Worm (Caenorhabditis elegans): Measurements from ENCODE around the gene F40F12.9.

Gene F40F12.9

ce11 chrIII:9927378-9927777, 16.2 kb downstream of the F40F12.9 start, which contains the start of gene ttr-2:
Gene ttr-2, plus strand, starts transcription at chrIII:9927769.
- TF ChIP-seq nhr-12 (tag; optimal IDR thresholded peaks at IDR 0.05) (no peak), cnd-1 (tag; optimal IDR thresholded peaks at IDR 0.05) (no peak), mab-5 (tag; optimal IDR thresholded peaks at IDR 0.05) (no peak), ces-1 (GFP tag; optimal IDR thresholded peaks at IDR 0.05) (no peak), ceh-43 (GFP tag; optimal IDR thresholded peaks at IDR 0.05) (no peak), elt-1 (tag; optimal IDR thresholded peaks at IDR 0.05; ENCODE audit: borderline replicate concordance, insufficient read depth) (no peak), lin-13 (tag; optimal IDR thresholded peaks at IDR 0.05) (no peak), mep-1 (tag; optimal IDR thresholded peaks at IDR 0.05) (no peak), drap-1 (GFP tag; optimal IDR thresholded peaks at IDR 0.05) (no peak), tbx-8 (GFP tag; optimal IDR thresholded peaks at IDR 0.05) (no peak), nhr-237 (tag; optimal IDR thresholded peaks at IDR 0.05) (no peak), hlh-1 (tag; optimal IDR thresholded peaks at IDR 0.05) (no peak), lin-32 (GFP tag; optimal IDR thresholded peaks at IDR 0.05) (no peak), zip-8 (tag; optimal IDR thresholded peaks at IDR 0.05) (no peak), sptf-1 (tag; optimal IDR thresholded peaks at IDR 0.05) (no peak)

DNA sequence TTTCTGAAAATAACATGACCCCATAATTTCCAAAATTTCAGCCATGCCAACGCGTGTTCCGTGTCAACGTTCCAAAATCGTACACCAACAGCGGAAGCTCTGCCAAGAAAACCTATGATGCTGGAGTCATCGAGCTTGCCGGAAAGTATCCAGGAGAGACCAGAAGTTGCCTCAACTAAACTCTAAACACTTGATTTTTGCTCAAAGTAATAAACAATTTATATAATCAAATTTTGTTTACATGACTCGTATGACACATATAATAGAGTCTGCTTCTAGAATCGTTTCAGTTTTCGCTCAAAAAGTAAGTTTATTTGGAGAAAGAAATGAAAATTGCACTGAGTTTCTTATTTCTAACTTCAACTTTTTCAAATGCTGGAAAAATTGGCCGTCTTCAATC, 17.6 kb downstream of the F40F12.9 start, which contains the start of gene ttr-1:
Gene ttr-1, plus strand, starts transcription at position 301 of the 400 bp plus-strand sequence.
- TF ChIP-seq lin-13 (tag; optimal IDR thresholded peaks at IDR 0.05): no peak
- no peak for TF ChIP-seq zip-8 (tag; optimal IDR thresholded peaks at IDR 0.05)
- no peak for TF ChIP-seq blmp-1 (tag; optimal IDR thresholded peaks at IDR 0.05)
- TF ChIP-seq hlh-1 (tag; optimal IDR thresholded peaks at IDR 0.05): no peak
- TF ChIP-seq lin-32 (GFP tag; optimal IDR thresholded peaks at IDR 0.05): no peak
- no peak for TF ChIP-seq ceh-83 (GFP tag; optimal IDR thresholded peaks at IDR 0.05)

DNA sequence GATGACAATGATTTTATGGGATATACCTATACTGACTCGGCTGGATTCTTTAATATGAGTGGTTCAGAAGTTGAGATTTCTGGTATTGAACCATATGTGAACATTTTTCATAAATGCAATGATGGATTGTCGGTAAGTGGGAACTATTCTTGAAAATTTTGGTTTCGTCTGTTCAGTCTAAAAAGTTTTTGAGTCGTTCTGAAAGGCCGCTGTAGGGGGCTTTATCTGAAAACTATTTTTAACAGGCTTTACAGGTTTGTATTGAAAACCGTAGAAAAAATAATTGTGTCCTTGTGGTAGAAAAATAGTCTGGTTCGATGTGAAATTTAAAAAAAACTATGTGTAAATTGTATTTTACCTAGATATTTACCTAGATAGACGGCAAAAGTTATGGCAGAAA, 18.4 kb downstream of the F40F12.9 start:
- TF ChIP-seq snpc-4 (tag; optimal IDR thresholded peaks at IDR 0.05) (no peak), hlh-1 (tag; optimal IDR thresholded peaks at IDR 0.05) (no peak), pha-4 (tag; optimal IDR thresholded peaks at IDR 0.05) (no peak), cnd-1 (tag; optimal IDR thresholded peaks at IDR 0.05) (no peak)

ce11 chrIII:9930406-9930805, 19.3 kb downstream of the F40F12.9 start:
- TF ChIP-seq bed-3 (GFP tag; optimal IDR thresholded peaks at IDR 0.05) (no peak), snpc-4 (tag; optimal IDR thresholded peaks at IDR 0.05) (no peak), hlh-1 (tag; optimal IDR thresholded peaks at IDR 0.05) (no peak), lin-13 (tag; optimal IDR thresholded peaks at IDR 0.05) (no peak), nhr-2 (tag; optimal IDR thresholded peaks at IDR 0.05) (no peak), unc-62 (GFP tag; optimal IDR thresholded peaks at IDR 0.05) (no peak), drap-1 (GFP tag; optimal IDR thresholded peaks at IDR 0.05) (no peak), mab-5 (tag; optimal IDR thresholded peaks at IDR 0.05) (no peak), elt-1 (tag; optimal IDR thresholded peaks at IDR 0.05; ENCODE audit: borderline replicate concordance, insufficient read depth) (no peak), ceh-39 (tag; optimal IDR thresholded peaks at IDR 0.05) (no peak), ham-2 (GFP tag; optimal IDR thresholded peaks at IDR 0.05) (no peak)

- TF ChIP-seq mls-2 (tag; optimal IDR thresholded peaks at IDR 0.05) (no peak), lin-13 (tag; optimal IDR thresholded peaks at IDR 0.05) (no peak), hlh-1 (tag; optimal IDR thresholded peaks at IDR 0.05) (no peak), nhr-76 (tag; optimal IDR thresholded peaks at IDR 0.05) (no peak), tbx-8 (GFP tag; optimal IDR thresholded peaks at IDR 0.05) (no peak), ceh-39 (tag; optimal IDR thresholded peaks at IDR 0.05) (no peak), blmp-1 (tag; optimal IDR thresholded peaks at IDR 0.05) (no peak), ztf-11 (tag; optimal IDR thresholded peaks at IDR 0.05) (no peak), sptf-1 (tag; optimal IDR thresholded peaks at IDR 0.05) (no peak), pha-4 (tag; optimal IDR thresholded peaks at IDR 0.05) (no peak), snpc-4 (tag; optimal IDR thresholded peaks at IDR 0.05) (no peak), lin-32 (GFP tag; optimal IDR thresholded peaks at IDR 0.05) (no peak), M03D4.4 (tag; optimal IDR thresholded peaks at IDR 0.05) (no peak), nhr-12 (tag; optimal IDR thresholded peaks at IDR 0.05) (no peak), mab-5 (tag; optimal IDR thresholded peaks at IDR 0.05) (no peak), ceh-43 (GFP tag; optimal IDR thresholded peaks at IDR 0.05) (no peak), drap-1 (GFP tag; optimal IDR thresholded peaks at IDR 0.05) (no peak)
Observed at ce11 chrIII:9932091-9932490, 21.0 kb downstream of the F40F12.9 start, which contains the start of gene dec-7. Gene dec-7, plus strand, starts transcription at chrIII:9932398.

DNA sequence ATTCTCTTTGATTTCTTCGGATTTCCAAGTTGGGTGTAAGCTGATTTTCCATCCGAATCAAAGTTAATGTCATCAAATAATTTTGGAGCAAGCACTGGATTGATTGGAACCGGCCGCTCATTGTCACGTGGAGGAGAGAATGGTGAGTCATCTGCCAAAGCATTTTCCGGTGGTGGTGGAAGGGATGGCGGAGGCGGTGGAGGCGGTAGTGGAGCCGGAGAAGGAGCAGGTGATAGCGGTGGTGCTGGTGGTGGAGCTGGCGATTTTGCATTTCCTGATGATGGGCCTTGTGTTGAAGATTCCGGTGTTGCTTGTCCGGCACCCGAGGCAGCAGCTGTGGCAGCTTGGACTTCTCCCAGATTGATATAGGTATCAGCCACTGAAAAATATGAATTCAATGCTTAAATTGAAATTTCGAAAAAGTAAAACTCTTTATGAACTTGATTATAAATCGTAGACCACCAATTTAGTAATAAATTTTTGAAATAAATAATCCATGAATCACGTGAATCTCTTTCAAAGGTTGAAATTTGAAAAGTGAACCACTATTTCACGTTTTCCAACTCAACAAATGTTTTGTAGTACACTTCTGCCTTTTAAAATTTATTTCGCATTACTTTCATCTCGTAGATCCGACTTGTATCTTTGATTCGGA, 30.0 kb downstream of the F40F12.9 start, which contains the start of the genes K03H1.9 and K03H1.12:
Gene K03H1.9, minus strand, starts transcription at position 471 of the 655 bp plus-strand sequence.
Gene K03H1.12, plus strand, starts transcription at position 605 of the 655 bp plus-strand sequence.
- TF ChIP-seq mab-5 (tag; optimal IDR thresholded peaks at IDR 0.05) (no peak), lsy-2 (tag; optimal IDR thresholded peaks at IDR 0.05) (no peak), bed-3 (GFP tag; optimal IDR thresholded peaks at IDR 0.05) (no peak), nhr-76 (tag; optimal IDR thresholded peaks at IDR 0.05) (no peak), unc-39 (tag; optimal IDR thresholded peaks at IDR 0.05) (no peak), sptf-1 (tag; optimal IDR thresholded peaks at IDR 0.05) (no peak), nhr-12 (tag; optimal IDR thresholded peaks at IDR 0.05) (no peak), ceh-83 (GFP tag; optimal IDR thresholded peaks at IDR 0.05) (no peak), ham-2 (GFP tag; optimal IDR thresholded peaks at IDR 0.05) (no peak), nhr-2 (tag; optimal IDR thresholded peaks at IDR 0.05) (no peak), ztf-11 (tag; optimal IDR thresholded peaks at IDR 0.05) (no peak), pha-4 (tag; optimal IDR thresholded peaks at IDR 0.05) (no peak), lin-13 (tag; optimal IDR thresholded peaks at IDR 0.05) (no peak)
